Worm (Caenorhabditis elegans) whole organism, L4 larva: ENCODE measurements around the gene F13B6.3.

Source experiments
- attf-4 ChIP-seq: sonication (generic microtip); optimal IDR thresholded peaks from 3 replicates; lab custom pipeline; 2017; ENCODE audit warnings: missing biosample characterization, missing genetic modification characterization
- ceh-32 ChIP-seq: sonication (generic microtip); optimal IDR thresholded peaks from 2 replicates; lab custom pipeline; 2016; ENCODE audit warnings: mild to moderate bottlenecking, missing genetic modification characterization, missing compliant biosample characterization; ENCODE audit not compliant: poor library complexity

DNA sequence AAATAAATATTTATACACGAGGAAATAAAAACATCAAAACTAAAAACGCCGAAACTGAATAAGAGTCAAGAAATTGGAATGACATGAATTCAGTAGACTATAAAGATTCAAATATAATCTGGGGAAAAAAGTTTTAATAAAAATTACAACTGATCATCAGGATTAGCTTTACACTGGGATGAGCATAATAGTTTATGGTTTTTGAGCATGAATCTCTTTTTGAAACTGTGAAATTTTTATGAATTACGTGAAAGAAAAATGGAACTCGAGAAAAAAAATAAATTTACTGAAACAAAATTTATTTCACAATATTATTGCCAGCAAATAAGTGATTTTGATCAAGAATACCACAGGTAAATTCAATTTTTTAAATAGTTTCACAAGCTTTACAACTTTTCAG, 18.2 kb downstream of the F13B6.3 start, which contains the start of gene B0496.2:
- TF ChIP-seq attf-4 (tag; lab: Kevin White, UChicago) (no peak), ceh-32 (tag; lab: Kevin White, UChicago) (no peak)
